Worm (Caenorhabditis elegans): ENCODE results near the gene K01G5.10.

Gene K01G5.10

DNA sequence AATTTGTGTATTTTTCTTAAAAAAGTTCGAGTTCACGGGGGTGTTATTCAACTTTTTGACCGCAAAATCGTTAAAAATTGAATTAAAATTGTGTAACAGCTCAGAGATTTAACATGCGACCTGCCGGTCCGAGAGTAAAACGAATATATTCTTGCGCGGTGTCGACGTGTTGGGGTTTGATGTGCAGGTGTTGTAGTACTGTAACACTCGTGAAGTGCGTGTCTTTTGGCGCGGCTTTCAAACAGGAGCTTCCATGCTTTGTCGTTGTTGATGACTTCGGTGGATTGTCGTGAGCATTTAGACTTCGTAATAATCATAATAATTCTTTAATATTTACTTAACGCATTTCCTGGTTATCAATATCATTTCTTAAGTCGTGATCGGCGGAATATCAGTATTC, 27.8 kb downstream of the K01G5.10 start, which contains the start of gene tat-3:
tat-3 (minus strand) TSS at position 196 of the 400 bp plus-strand sequence.
- TF ChIP-seq ref-1 (GFP tag; conservative IDR thresholded peaks at IDR 0.05) (no peak), tab-1 (GFP tag; IDR thresholded peaks at IDR 0.05) (no peak), flt-1 (GFP tag; IDR thresholded peaks at IDR 0.05) (no peak), T22C8.4 (GFP tag; IDR thresholded peaks at IDR 0.05) (no peak), cog-1 (tag; optimal IDR thresholded peaks at IDR 0.05) (no peak), ztf-23 (GFP tag; IDR thresholded peaks at IDR 0.05) (no peak), med-1 (GFP tag; optimal IDR thresholded peaks at IDR 0.05; ENCODE audit: insufficient read depth) (no peak), ztf-29 (GFP tag; IDR thresholded peaks at IDR 0.05) (no peak), klf-2 (GFP tag; conservative IDR thresholded peaks at IDR 0.05) (no peak)

DNA sequence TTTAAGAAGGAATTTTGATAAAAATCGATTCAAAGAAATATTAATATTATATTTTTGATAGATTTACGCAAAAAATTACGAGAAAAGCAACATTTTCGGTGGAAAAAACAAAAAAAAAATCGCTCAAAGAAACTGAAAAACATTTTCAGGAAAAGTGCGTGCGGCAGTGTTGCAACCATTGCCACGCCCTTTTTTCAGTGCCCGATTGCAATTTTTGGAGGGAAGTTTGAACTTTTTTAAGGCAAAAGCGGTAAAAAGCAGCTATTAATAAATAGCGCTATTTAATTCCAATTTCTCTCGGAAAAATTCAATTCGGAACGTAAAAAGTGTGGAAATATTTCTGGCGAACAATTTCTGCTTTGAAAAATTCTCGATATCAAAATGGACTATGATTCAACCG, 37.3 kb downstream of the K01G5.10 start:
- no peak for TF ChIP-seq med-1 (GFP tag; optimal IDR thresholded peaks at IDR 0.05; ENCODE audit: insufficient read depth)
- no peak for TF ChIP-seq T22C8.4 (GFP tag; IDR thresholded peaks at IDR 0.05)
- TF ChIP-seq cog-1 (tag; optimal IDR thresholded peaks at IDR 0.05) = no peak
- TF ChIP-seq ztf-23 (GFP tag; IDR thresholded peaks at IDR 0.05) = no peak
- TF ChIP-seq flt-1 (GFP tag; IDR thresholded peaks at IDR 0.05) = no peak

DNA sequence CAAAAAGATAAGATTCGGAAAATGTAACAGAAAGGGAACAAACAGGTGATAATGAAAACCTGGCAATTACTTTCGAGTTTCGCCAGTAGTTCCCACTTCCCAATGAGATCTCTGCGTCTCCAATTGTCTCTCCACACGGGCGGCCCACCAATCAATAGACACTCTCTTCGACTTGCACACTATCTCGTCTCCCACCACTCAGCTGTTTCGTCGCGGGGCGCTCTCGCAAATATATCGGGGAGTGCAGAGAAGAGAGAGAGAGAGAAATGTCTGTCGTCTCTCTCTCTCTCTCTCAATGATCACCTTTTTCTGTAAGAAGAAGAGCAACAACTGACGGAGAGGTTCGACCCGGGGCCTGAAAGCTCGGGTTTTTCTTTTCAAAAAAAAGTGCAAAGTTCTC, 38.2 kb downstream of the K01G5.10 start:
- TF ChIP-seq ztf-23 (GFP tag; IDR thresholded peaks at IDR 0.05) = peak; percentile 46; the same call in 1 of the 2 replicates
- TF ChIP-seq med-1 (GFP tag; optimal IDR thresholded peaks at IDR 0.05; ENCODE audit: insufficient read depth) = no peak
- TF ChIP-seq T22C8.4 (GFP tag; IDR thresholded peaks at IDR 0.05) = peak; percentile 97
- TF ChIP-seq ztf-29 (GFP tag; IDR thresholded peaks at IDR 0.05) = no peak
- TF ChIP-seq klf-2 (GFP tag; conservative IDR thresholded peaks at IDR 0.05) = no peak
- TF ChIP-seq cog-1 (tag; optimal IDR thresholded peaks at IDR 0.05) = peak; percentile 26
- no peak for TF ChIP-seq ref-1 (GFP tag; conservative IDR thresholded peaks at IDR 0.05)
- TF ChIP-seq tab-1 (GFP tag; IDR thresholded peaks at IDR 0.05) = no peak
- 0 out of 2 replicates have a peak, but pooled peaks have one; percentile 39 for TF ChIP-seq flt-1 (GFP tag; IDR thresholded peaks at IDR 0.05)

DNA sequence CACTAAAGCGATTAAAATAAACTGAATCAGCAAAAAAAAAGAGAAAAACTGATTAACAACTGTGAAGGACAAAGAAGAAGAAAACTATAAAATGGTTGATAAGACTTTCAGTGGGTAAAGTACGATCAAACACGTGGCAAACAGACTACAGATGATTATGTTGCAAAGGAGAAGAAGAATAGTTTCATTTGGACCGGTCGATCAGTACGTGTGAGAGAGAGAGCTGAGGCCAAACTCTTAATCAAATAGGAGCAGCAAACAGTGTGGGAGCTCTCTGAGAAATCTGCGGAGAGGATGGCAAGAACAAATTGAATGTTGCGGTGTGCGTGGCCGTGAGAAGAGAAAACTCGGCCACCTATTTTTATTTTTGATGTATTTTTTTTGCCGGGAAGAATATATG, 39.3 kb downstream of the K01G5.10 start:
- TF ChIP-seq ztf-23 (GFP tag; IDR thresholded peaks at IDR 0.05) (no peak), ztf-29 (GFP tag; IDR thresholded peaks at IDR 0.05) (no peak), klf-2 (GFP tag; conservative IDR thresholded peaks at IDR 0.05) (no peak), ref-1 (GFP tag; conservative IDR thresholded peaks at IDR 0.05) (no peak), cog-1 (tag; optimal IDR thresholded peaks at IDR 0.05) (no peak), med-1 (GFP tag; optimal IDR thresholded peaks at IDR 0.05; ENCODE audit: insufficient read depth) (no peak), flt-1 (GFP tag; IDR thresholded peaks at IDR 0.05) (no peak), tab-1 (GFP tag; IDR thresholded peaks at IDR 0.05) (no peak), T22C8.4 (GFP tag; IDR thresholded peaks at IDR 0.05) (no peak)

DNA sequence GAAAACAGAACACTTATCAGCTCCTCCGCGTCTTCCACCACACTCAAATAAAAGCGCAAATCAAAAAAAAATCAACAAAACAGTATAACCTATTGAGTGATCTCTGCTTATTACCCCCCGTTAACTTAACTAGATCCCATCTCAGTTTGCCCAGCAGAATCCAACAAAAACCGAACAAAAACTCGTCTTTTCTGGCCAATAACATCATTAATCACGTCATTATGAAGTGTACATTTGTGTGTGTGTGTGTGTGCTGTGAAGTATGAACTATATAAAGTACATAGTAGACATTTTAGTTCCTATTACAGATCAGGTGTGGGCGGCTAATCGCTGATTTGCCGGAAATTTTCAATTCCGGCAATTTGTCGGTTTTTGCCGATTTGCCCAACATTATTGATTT, 40.2 kb downstream of the K01G5.10 start:
- TF ChIP-seq T22C8.4 (GFP tag; IDR thresholded peaks at IDR 0.05) (no peak), ref-1 (GFP tag; conservative IDR thresholded peaks at IDR 0.05) (no peak), cog-1 (tag; optimal IDR thresholded peaks at IDR 0.05) (no peak), ztf-23 (GFP tag; IDR thresholded peaks at IDR 0.05) (no peak), tab-1 (GFP tag; IDR thresholded peaks at IDR 0.05) (no peak), med-1 (GFP tag; optimal IDR thresholded peaks at IDR 0.05; ENCODE audit: insufficient read depth) (no peak), ztf-29 (GFP tag; IDR thresholded peaks at IDR 0.05) (no peak), flt-1 (GFP tag; IDR thresholded peaks at IDR 0.05) (no peak), klf-2 (GFP tag; conservative IDR thresholded peaks at IDR 0.05) (no peak)

DNA sequence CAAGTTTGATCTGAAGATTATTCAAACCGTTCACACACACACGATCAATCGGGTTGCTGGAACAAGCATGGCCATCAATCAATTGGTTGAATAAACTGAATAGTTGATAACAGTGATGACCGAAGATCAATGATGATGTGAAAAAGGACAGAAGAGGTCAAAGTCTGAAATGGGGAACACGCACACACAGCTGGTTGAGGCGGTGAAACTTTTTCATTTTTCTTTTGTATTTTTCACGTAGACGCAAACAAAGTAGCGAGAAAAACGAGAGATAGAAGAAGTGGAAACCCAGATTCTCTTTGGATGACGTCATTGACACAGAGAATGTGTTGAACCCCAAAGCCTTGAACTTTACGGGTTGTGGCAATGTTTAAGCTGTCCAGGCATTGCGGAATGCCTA, 40.8 kb downstream of the K01G5.10 start:
- TF ChIP-seq klf-2 (GFP tag; conservative IDR thresholded peaks at IDR 0.05) = no peak
- TF ChIP-seq ztf-23 (GFP tag; IDR thresholded peaks at IDR 0.05) = no peak
- TF ChIP-seq tab-1 (GFP tag; IDR thresholded peaks at IDR 0.05) = no peak
- TF ChIP-seq ztf-29 (GFP tag; IDR thresholded peaks at IDR 0.05) = no peak
- TF ChIP-seq ref-1 (GFP tag; conservative IDR thresholded peaks at IDR 0.05) = no peak
- no peak for TF ChIP-seq med-1 (GFP tag; optimal IDR thresholded peaks at IDR 0.05; ENCODE audit: insufficient read depth)
- no peak for TF ChIP-seq T22C8.4 (GFP tag; IDR thresholded peaks at IDR 0.05)
- TF ChIP-seq flt-1 (GFP tag; IDR thresholded peaks at IDR 0.05) = no peak

DNA sequence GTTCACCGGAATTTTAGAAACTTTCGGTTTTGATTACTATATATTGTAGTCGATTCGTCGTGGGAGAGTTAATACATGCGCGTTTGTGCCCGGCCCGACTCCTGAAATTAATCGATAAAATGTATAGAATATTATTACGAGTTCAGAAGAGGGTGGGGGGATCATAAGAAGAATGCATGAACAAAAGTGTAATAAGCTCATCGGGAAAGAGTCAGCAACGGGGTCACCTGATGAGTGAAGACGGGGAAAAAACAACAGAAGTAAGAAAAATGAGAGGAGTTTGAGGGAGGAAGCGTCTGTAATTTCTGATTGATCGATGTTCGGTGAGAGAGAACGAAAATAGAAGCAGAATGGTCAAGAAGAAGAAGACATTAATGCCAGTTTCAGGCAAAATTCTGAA, 42.2 kb downstream of the K01G5.10 start, which contains the start of gene W09D10.4:
W09D10.4 (minus strand) TSS at position 101 of the 400 bp plus-strand sequence.
- TF ChIP-seq ztf-29 (GFP tag; IDR thresholded peaks at IDR 0.05) (no peak), cog-1 (tag; optimal IDR thresholded peaks at IDR 0.05) (no peak), med-1 (GFP tag; optimal IDR thresholded peaks at IDR 0.05; ENCODE audit: insufficient read depth) (no peak), tab-1 (GFP tag; IDR thresholded peaks at IDR 0.05) (no peak), ztf-23 (GFP tag; IDR thresholded peaks at IDR 0.05) (no peak), klf-2 (GFP tag; conservative IDR thresholded peaks at IDR 0.05) (no peak), ref-1 (GFP tag; conservative IDR thresholded peaks at IDR 0.05) (no peak), T22C8.4 (GFP tag; IDR thresholded peaks at IDR 0.05) (no peak), flt-1 (GFP tag; IDR thresholded peaks at IDR 0.05) (no peak)

DNA sequence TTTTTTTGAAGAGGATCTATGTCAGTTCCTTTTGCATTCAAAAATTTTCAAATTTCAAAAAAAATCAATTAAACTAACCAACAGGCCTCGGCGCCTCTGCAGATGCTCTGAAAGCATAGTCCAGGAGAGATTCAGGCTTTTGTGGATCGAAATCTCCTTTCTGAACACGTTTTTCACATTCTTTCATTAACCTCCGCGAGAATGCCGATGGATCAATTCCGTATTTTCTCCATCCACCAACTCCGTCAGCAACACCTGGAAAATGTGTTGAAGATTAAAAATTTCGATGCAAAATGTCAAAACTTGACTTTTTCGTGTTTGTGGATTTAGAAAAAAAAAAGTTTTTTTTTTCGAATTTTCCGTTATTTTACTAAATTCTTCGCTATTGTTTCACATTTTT, 43.8 kb downstream of the K01G5.10 start:
- TF ChIP-seq flt-1 (GFP tag; IDR thresholded peaks at IDR 0.05) (no peak), cog-1 (tag; optimal IDR thresholded peaks at IDR 0.05) (no peak)

DNA sequence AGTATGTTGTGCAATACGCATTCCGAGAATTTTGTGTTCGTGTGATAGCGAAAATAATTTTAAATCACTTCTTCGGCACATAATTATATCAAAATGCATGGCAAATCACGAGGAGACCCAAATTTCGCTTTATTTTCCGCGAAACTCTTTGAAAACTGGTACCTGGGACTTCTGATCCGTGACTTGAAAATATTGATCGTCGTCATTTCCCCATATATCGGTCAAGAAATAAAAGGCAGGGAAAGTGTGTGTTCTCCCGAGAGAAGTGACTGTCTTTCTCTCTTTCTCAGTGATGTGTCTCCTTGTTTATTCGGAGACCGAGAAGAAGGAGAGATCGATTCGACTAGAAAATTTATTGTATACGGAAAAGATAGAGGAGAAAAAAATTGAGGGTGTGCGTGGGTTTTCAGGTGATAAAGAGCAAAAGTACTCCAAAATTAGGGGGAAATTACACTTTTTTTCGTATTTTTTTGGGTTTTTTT, 47.1 kb downstream of the K01G5.10 start, which contains the start of gene W09D10.5:
W09D10.5 (minus strand) TSS at position 345 of the 482 bp plus-strand sequence.
- no peak for TF ChIP-seq cog-1 (tag; optimal IDR thresholded peaks at IDR 0.05)
- TF ChIP-seq flt-1 (GFP tag; IDR thresholded peaks at IDR 0.05) = 0 out of 2 replicates have a peak, but pooled peaks have one; percentile 6

DNA sequence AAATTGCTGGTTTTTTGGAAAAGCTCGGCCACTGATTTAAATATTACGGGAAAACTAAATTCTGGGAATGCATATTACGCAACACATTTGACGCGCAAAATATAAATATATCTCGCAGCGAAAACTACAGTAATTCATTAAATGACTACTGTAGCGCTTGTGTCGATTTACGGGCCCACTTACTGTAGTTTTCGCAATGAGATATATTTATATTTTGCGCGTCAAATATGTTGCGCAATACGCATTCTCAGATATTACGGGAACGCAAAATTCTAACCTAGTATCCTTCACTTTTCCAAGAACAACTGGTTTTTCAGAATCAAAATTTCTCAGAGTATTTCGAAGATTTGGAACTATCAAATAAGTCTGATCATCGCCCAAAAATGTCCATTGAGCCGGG, 48.6 kb downstream of the K01G5.10 start:
- TF ChIP-seq tab-1 (GFP tag; IDR thresholded peaks at IDR 0.05) = no peak
- no peak for TF ChIP-seq ztf-23 (GFP tag; IDR thresholded peaks at IDR 0.05)
- no peak for TF ChIP-seq ztf-29 (GFP tag; IDR thresholded peaks at IDR 0.05)
- no peak for TF ChIP-seq cog-1 (tag; optimal IDR thresholded peaks at IDR 0.05)
- TF ChIP-seq ref-1 (GFP tag; conservative IDR thresholded peaks at IDR 0.05) = no peak
- no peak for TF ChIP-seq flt-1 (GFP tag; IDR thresholded peaks at IDR 0.05)
- TF ChIP-seq T22C8.4 (GFP tag; IDR thresholded peaks at IDR 0.05) = no peak
- TF ChIP-seq med-1 (GFP tag; optimal IDR thresholded peaks at IDR 0.05; ENCODE audit: insufficient read depth) = no peak
- TF ChIP-seq klf-2 (GFP tag; conservative IDR thresholded peaks at IDR 0.05) = no peak

All from whole organism, midembryonic.